Fruit fly (Drosophila melanogaster) whole organism, embryonic: ENCODE data around the gene CG7182.

Experiments used
- ATbp ChIP-seq: fragments of 200-800 bp; sonication (Bioruptor generic); optimal IDR thresholded peaks from 2 replicates; lab custom pipeline; 2017; ENCODE audit warnings: missing biosample characterization, mild to moderate bottlenecking, missing genetic modification characterization, missing genetic modification reagents
- Aef1 ChIP-seq: fragments of 200-800 bp; sonication (Bioruptor generic); IDR thresholded peaks from 3 replicates; pipeline ENCODE4 v1.3.6; 2022; ENCODE audit warnings: missing biosample characterization, missing genetic modification characterization
- Atf6 ChIP-seq: fragments of 200-800 bp; sonication (Bioruptor generic); IDR thresholded peaks from 2 replicates; pipeline ENCODE4 v1.3.6; 2022; ENCODE audit warnings: missing biosample characterization, missing genetic modification characterization
- CG10366 ChIP-seq: fragments of 200-800 bp; sonication (Bioruptor generic); IDR thresholded peaks from 2 replicates; pipeline ENCODE4 v1.3.6; 2022; ENCODE audit warnings: missing biosample characterization, missing genetic modification characterization
- CG11504 ChIP-seq: fragments of 200-800 bp; sonication (Bioruptor generic); optimal IDR thresholded peaks from 3 replicates; lab custom pipeline; 2019; ENCODE audit warnings: missing biosample characterization, mild to moderate bottlenecking, missing genetic modification characterization, moderate library complexity
- CG12236 ChIP-seq: fragments of 200-800 bp; sonication (Bioruptor generic); optimal IDR thresholded peaks from 2 replicates; lab custom pipeline; 2016; ENCODE audit warnings: missing biosample characterization, missing genetic modification characterization
- CG14965 ChIP-seq: fragments of 200-800 bp; sonication (Bioruptor generic); optimal IDR thresholded peaks from 2 replicates; lab custom pipeline; 2016; ENCODE audit warnings: missing biosample characterization, missing genetic modification characterization, borderline replicate concordance
- CG15479 ChIP-seq: fragments of 200-800 bp; sonication (Bioruptor generic); optimal IDR thresholded peaks from 3 replicates; lab custom pipeline; 2019; ENCODE audit warnings: missing biosample characterization, mild to moderate bottlenecking, missing genetic modification characterization, moderate library complexity
- CG15601 ChIP-seq: fragments of 200-800 bp; sonication (Bioruptor generic); optimal IDR thresholded peaks from 3 replicates; lab custom pipeline; 2019; ENCODE audit warnings: missing biosample characterization, mild to moderate bottlenecking, missing genetic modification characterization, moderate library complexity
- CG17802 ChIP-seq: fragments of 200-800 bp; sonication (Bioruptor generic); optimal IDR thresholded peaks from 2 replicates; lab custom pipeline; 2018; ENCODE audit warnings: missing biosample characterization, mild to moderate bottlenecking, missing genetic modification characterization, moderate library complexity
- CG31365 ChIP-seq: fragments of 200-800 bp; sonication (Bioruptor generic); optimal IDR thresholded peaks from 2 replicates; lab custom pipeline; 2018; ENCODE audit warnings: missing biosample characterization, mild to moderate bottlenecking, missing genetic modification characterization
- CG4282 ChIP-seq: fragments of 200-800 bp; sonication (Bioruptor generic); optimal IDR thresholded peaks from 2 replicates; lab custom pipeline; 2016; ENCODE audit warnings: missing biosample characterization, missing genetic modification characterization
- CG4360 ChIP-seq: fragments of 200-800 bp; sonication (Bioruptor generic); IDR thresholded peaks from 2 replicates; pipeline ENCODE4 v1.3.6; 2022; ENCODE audit warnings: missing biosample characterization, missing genetic modification characterization
- CG4820 ChIP-seq: fragments of 200-800 bp; sonication (Bioruptor generic); optimal IDR thresholded peaks from 3 replicates; lab custom pipeline; 2016; ENCODE audit warnings: missing biosample characterization, missing genetic modification characterization
- CG5180 ChIP-seq: fragments of 200-800 bp; sonication (Bioruptor generic); optimal IDR thresholded peaks from 3 replicates; lab custom pipeline; 2017; ENCODE audit warnings: missing biosample characterization, missing genetic modification characterization, mild to moderate bottlenecking, moderate library complexity, missing genetic modification reagents
- CG6654 ChIP-seq: fragments of 200-800 bp; sonication (Bioruptor generic); optimal IDR thresholded peaks from 2 replicates; lab custom pipeline; 2017; ENCODE audit warnings: missing biosample characterization, mild to moderate bottlenecking, missing genetic modification characterization
- CG6791 ChIP-seq: fragments of 200-800 bp; sonication (Bioruptor generic); IDR thresholded peaks from 3 replicates; pipeline ENCODE4 v1.3.6; 2022; ENCODE audit warnings: missing biosample characterization, missing genetic modification characterization; ENCODE audit not compliant: partially characterized antibody
- CG8281 ChIP-seq: fragments of 200-800 bp; sonication (Bioruptor generic); optimal IDR thresholded peaks from 2 replicates; lab custom pipeline; 2018; ENCODE audit warnings: missing biosample characterization, mild to moderate bottlenecking, missing genetic modification characterization, moderate library complexity
- CG8765 ChIP-seq: fragments of 200-800 bp; sonication (Bioruptor generic); IDR thresholded peaks from 2 replicates; pipeline ENCODE4 v1.3.6; 2022; ENCODE audit warnings: missing biosample characterization, missing genetic modification characterization
- Dfd ChIP-seq, 2 experiments: fragments of >200 bp; optimal IDR thresholded peaks; 2 replicates each; lab custom pipeline; 2017; ENCODE audit warnings: missing biosample characterization in 2 of 2, missing genetic modification characterization in 2 of 2
- E2f2 ChIP-seq: fragments of 200-800 bp; sonication (Bioruptor generic); IDR thresholded peaks from 2 replicates; pipeline ENCODE4 v1.3.6; 2022; ENCODE audit warnings: missing biosample characterization, missing genetic modification characterization
- Hey ChIP-seq: fragments of 200-800 bp; sonication (Bioruptor generic); optimal IDR thresholded peaks from 3 replicates; lab custom pipeline; 2018; ENCODE audit warnings: missing biosample characterization, mild to moderate bottlenecking, missing genetic modification characterization
- Med ChIP-seq: fragments of 200-800 bp; sonication (Bioruptor generic); peaks from one replicate; lab custom pipeline; 2016; ENCODE audit warnings: missing biosample characterization, missing genetic modification characterization, mild to moderate bottlenecking, inconsistent platforms, moderate library complexity
- Sry-β ChIP-seq: fragments of 200-800 bp; sonication (Bioruptor generic); optimal IDR thresholded peaks from 2 replicates; lab custom pipeline; 2018; ENCODE audit warnings: missing biosample characterization, mild to moderate bottlenecking, missing genetic modification characterization, moderate library complexity
- Stat92E ChIP-seq, 3 experiments: fragments of >200 bp in 2 of 3; fragments of 200-800 bp in 1 of 3; sonication (Bioruptor generic) in 1 of 3; optimal IDR thresholded peaks; 2 replicates each; lab custom pipeline; 2017 to 2019; ENCODE audit warnings: missing biosample characterization in 3 of 3, missing genetic modification characterization in 3 of 3, mild to moderate bottlenecking in 1 of 3, moderate library complexity in 1 of 3
- ash1 ChIP-seq: fragments of 200-800 bp; sonication (Bioruptor generic); optimal IDR thresholded peaks from 2 replicates; lab custom pipeline; 2018; ENCODE audit warnings: missing biosample characterization, mild to moderate bottlenecking, missing genetic modification characterization
- bowl ChIP-seq: fragments of 200-800 bp; sonication (Bioruptor generic); IDR thresholded peaks from 2 replicates; pipeline ENCODE4 v1.3.6; 2022; ENCODE audit warnings: missing biosample characterization, missing genetic modification characterization
- cas ChIP-seq: fragments of 200-800 bp; sonication (Bioruptor generic); IDR thresholded peaks from 2 replicates; pipeline ENCODE4 v1.3.6; 2022; ENCODE audit warnings: missing biosample characterization, missing genetic modification characterization
- caup ChIP-seq: fragments of 200-800 bp; sonication (Bioruptor generic); optimal IDR thresholded peaks from 3 replicates; lab custom pipeline; 2017; ENCODE audit warnings: missing biosample characterization, mild to moderate bottlenecking, missing genetic modification characterization, moderate library complexity; ENCODE audit not compliant: severe bottlenecking
- chinmo ChIP-seq: fragments of 200-800 bp; sonication (Bioruptor generic); IDR thresholded peaks from 4 replicates; pipeline ENCODE4 v1.3.6; 2022; ENCODE audit warnings: missing biosample characterization, missing genetic modification characterization; ENCODE audit not compliant: partially characterized antibody
- ci ChIP-seq: fragments of 200-800 bp; sonication (Bioruptor generic); IDR thresholded peaks from 3 replicates; pipeline ENCODE4 v1.3.6; 2022; ENCODE audit warnings: missing biosample characterization, missing genetic modification characterization
- da ChIP-seq: fragments of 200-800 bp; sonication (Bioruptor generic); optimal IDR thresholded peaks from 2 replicates; lab custom pipeline; 2016; ENCODE audit warnings: missing biosample characterization, missing genetic modification characterization
- ftz-f1 ChIP-seq: fragments of 200-800 bp; sonication (Bioruptor generic); optimal IDR thresholded peaks from 2 replicates; lab custom pipeline; 2016; ENCODE audit warnings: missing biosample characterization, missing genetic modification characterization
- gcm ChIP-seq: fragments of 200-800 bp; sonication (Bioruptor generic); optimal IDR thresholded peaks from 2 replicates; lab custom pipeline; 2019; ENCODE audit warnings: missing biosample characterization, mild to moderate bottlenecking, missing genetic modification characterization, moderate library complexity
- gro ChIP-seq: fragments of 200-800 bp; sonication (Bioruptor generic); optimal IDR thresholded peaks from 2 replicates; lab custom pipeline; 2016; ENCODE audit warnings: missing biosample characterization, missing genetic modification characterization
- ind ChIP-seq: fragments of 200-800 bp; sonication (Bioruptor generic); optimal IDR thresholded peaks from 3 replicates; lab custom pipeline; 2016; ENCODE audit warnings: missing biosample characterization, missing genetic modification characterization
- jing ChIP-seq: fragments of 200-800 bp; sonication (Bioruptor generic); optimal IDR thresholded peaks from 2 replicates; lab custom pipeline; 2018; ENCODE audit warnings: missing biosample characterization, mild to moderate bottlenecking, missing genetic modification characterization
- mam ChIP-seq: fragments of 200-800 bp; sonication (Bioruptor generic); optimal IDR thresholded peaks from 3 replicates; lab custom pipeline; 2016; ENCODE audit warnings: missing biosample characterization, missing genetic modification characterization
- mirr ChIP-seq: fragments of 200-800 bp; sonication (Bioruptor generic); optimal IDR thresholded peaks from 3 replicates; lab custom pipeline; 2018; ENCODE audit warnings: missing biosample characterization, mild to moderate bottlenecking, missing genetic modification characterization
- onecut ChIP-seq: fragments of 200-800 bp; sonication (Bioruptor generic); IDR thresholded peaks from 2 replicates; pipeline ENCODE4 v1.3.6; 2022; ENCODE audit warnings: missing biosample characterization, missing genetic modification characterization
- phol ChIP-seq: fragments of 200-800 bp; sonication (Bioruptor generic); optimal IDR thresholded peaks from 3 replicates; lab custom pipeline; 2018; ENCODE audit warnings: missing biosample characterization, mild to moderate bottlenecking, missing genetic modification characterization, moderate library complexity
- pros ChIP-seq: fragments of 200-800 bp; sonication (Bioruptor generic); optimal IDR thresholded peaks from 3 replicates; lab custom pipeline; 2019; ENCODE audit warnings: missing biosample characterization, mild to moderate bottlenecking, missing genetic modification characterization, moderate library complexity
- salm ChIP-seq: fragments of 200-800 bp; sonication (Bioruptor generic); optimal IDR thresholded peaks from 2 replicates; lab custom pipeline; 2018; ENCODE audit warnings: missing biosample characterization, mild to moderate bottlenecking, missing genetic modification characterization
- sc ChIP-seq, 3 experiments: fragments of >200 bp in 2 of 3; fragments of 200-800 bp in 1 of 3; sonication (Bioruptor generic) in 1 of 3; optimal IDR thresholded peaks; 2 replicates in 2 of 3; 3 replicates in 1 of 3; lab custom pipeline; 2017; ENCODE audit warnings: mild to moderate bottlenecking in 1 of 3, missing biosample characterization in 1 of 3, missing genetic modification characterization in 1 of 3, missing genetic modification reagents in 1 of 3
- sug ChIP-seq: fragments of 200-800 bp; optimal IDR thresholded peaks from 2 replicates; lab custom pipeline; 2019; ENCODE audit warnings: missing biosample characterization, mild to moderate bottlenecking, missing genetic modification characterization, moderate library complexity
- trem ChIP-seq: fragments of 200-800 bp; optimal IDR thresholded peaks from 3 replicates; lab custom pipeline; 2019; ENCODE audit warnings: missing biosample characterization, mild to moderate bottlenecking, missing genetic modification characterization, moderate library complexity
- unc-4 ChIP-seq: fragments of 200-800 bp; sonication (Bioruptor generic); IDR thresholded peaks from 2 replicates; pipeline ENCODE4 v1.3.6; 2022; ENCODE audit warnings: missing biosample characterization, missing genetic modification characterization; ENCODE audit not compliant: partially characterized antibody
- wdn ChIP-seq: fragments of 200-800 bp; sonication (Bioruptor generic); IDR thresholded peaks from 2 replicates; pipeline ENCODE4 v1.3.6; 2022; ENCODE audit warnings: missing biosample characterization, missing genetic modification characterization

CG7182 gene

DNA sequence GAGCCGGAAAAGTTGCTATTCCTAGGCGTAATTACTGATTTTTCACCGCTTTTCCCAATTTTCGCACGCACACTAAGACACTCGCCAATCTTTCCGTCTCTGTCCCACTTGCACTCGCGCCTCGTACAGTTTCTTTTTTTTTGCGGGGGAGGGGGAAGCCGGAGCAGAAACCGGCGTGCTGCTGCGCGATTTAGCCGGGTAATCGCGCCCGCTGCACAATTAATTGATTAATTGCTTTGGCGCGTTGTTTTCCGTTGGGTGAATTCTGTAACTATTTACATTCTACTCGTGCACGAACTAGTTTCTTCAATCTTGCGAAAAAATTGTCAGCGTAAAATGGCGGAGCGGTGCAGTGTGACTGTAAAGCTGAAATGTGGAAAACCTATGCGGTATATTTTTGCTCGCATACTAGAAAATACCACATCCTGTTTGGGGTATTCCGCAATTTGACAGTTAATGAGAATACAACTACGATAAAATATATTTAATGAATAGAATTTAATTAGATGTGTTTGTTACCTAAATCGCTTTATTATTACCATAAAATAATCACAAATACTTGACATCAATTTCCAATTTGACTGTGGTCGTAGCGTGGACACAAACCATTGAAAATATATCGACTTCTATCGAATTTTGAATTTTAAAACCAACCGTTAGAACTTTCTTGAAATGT, 30.9 kb downstream of the CG7182 start, which contains the start of gene Cpsf6 (continued):
- TF ChIP-seq CG4360 (GFP tag; lab: Robert Waterston, UW) (no peak), ash1 (GFP tag; lab: Kevin White, UChicago) (no peak), bowl (GFP tag; lab: Robert Waterston, UW) (no peak), sug (tag; lab: Kevin White, UChicago) (peak; percentile 68), gro (GFP tag; lab: Kevin White, UChicago) (no peak), CG8765 (GFP tag; lab: Robert Waterston, UW) (peak; percentile 50; the same call in 1 of the 2 replicates), CG17802 (peak; percentile 29), CG6654 (GFP tag; lab: Kevin White, UChicago) (no peak), ATbp (GFP tag; lab: Kevin White, UChicago) (no peak), CG5180 (GFP tag; lab: Kevin White, UChicago) (no peak), CG10366 (peak; percentile 77), Stat92E (GFP tag; optimal IDR thresholded peaks at IDR 0.05; lab: Kevin White, UChicago) (no peak), da (GFP tag; lab: Kevin White, UChicago) (no peak), CG6791 (GFP tag; lab: Robert Waterston, UW) (no peak), mirr (GFP tag; lab: Kevin White, UChicago) (peak; percentile 31), CG15479 (GFP tag; lab: Kevin White, UChicago) (peak; percentile 13), Med (GFP tag; lab: Kevin White, UChicago) (peak; percentile 50), CG8281 (tag; lab: Kevin White, UChicago) (peak; percentile 15), E2f2 (GFP tag; lab: Robert Waterston, UW) (peak; percentile 79), Hey (tag; lab: Kevin White, UChicago) (peak; percentile 29), salm (no peak), mam (GFP tag; lab: Kevin White, UChicago) (peak; percentile 30), Dfd (GFP tag; optimal IDR thresholded peaks at IDR 0.05; lab: Kevin White, UChicago) (no peak), Sry-β (GFP tag; lab: Kevin White, UChicago) (no peak), caup (GFP tag; lab: Kevin White, UChicago) (peak; percentile 16), trem (tag; lab: Kevin White, UChicago) (peak; percentile 87), unc-4 (GFP tag; lab: Robert Waterston, UW) (peak; percentile 29; the same call in 1 of the 2 replicates), CG31365 (tag; lab: Kevin White, UChicago) (peak; percentile 34), ci (GFP tag; lab: Robert Waterston, UW) (peak; percentile 82), wdn (no peak), phol (tag; lab: Kevin White, UChicago) (peak; percentile 98), gcm (GFP tag; lab: Kevin White, UChicago) (no peak), CG12236 (GFP tag; lab: Kevin White, UChicago) (no peak), cas (GFP tag; lab: Robert Waterston, UW) (peak; percentile 54; the same call in 1 of the 2 replicates), jing (no peak), sc (optimal IDR thresholded peaks at IDR 0.05; lab: Kevin White, UChicago) (no peak), sc (GFP tag; optimal IDR thresholded peaks at IDR 0.05; lab: Kevin White, UChicago) (no peak), ftz-f1 (GFP tag; lab: Kevin White, UChicago) (no peak), CG4820 (GFP tag; lab: Kevin White, UChicago) (peak; percentile 37), CG15601 (tag; lab: Kevin White, UChicago) (peak; percentile 69), ind (GFP tag; lab: Kevin White, UChicago) (peak; percentile 56), chinmo (peak; percentile 56; the same call in 1 of the 4 replicates), CG4282 (GFP tag; lab: Kevin White, UChicago) (no peak), CG11504 (tag; lab: Kevin White, UChicago) (peak; percentile 71), CG14965 (GFP tag; lab: Kevin White, UChicago) (no peak), pros (GFP tag; lab: Kevin White, UChicago) (peak; percentile 60), onecut (GFP tag; lab: Robert Waterston, UW) (0 out of 2 replicates have a peak, but pooled peaks have one; percentile 10), Atf6 (GFP tag; lab: Robert Waterston, UW) (peak; percentile 64), Aef1 (no peak)
